Fruit fly (Drosophila melanogaster): ENCODE measurements around the gene CG13766.

- no peak for TF ChIP-seq pan (optimal IDR thresholded peaks at IDR 0.05)
- no peak for TF ChIP-seq psq (optimal IDR thresholded peaks at IDR 0.05)
- no peak for TF ChIP-seq usp (GFP tag; optimal IDR thresholded peaks at IDR 0.05)
- no peak for TF ChIP-seq CG8478 (optimal IDR thresholded peaks at IDR 0.05)
- no peak for TF ChIP-seq EcR (GFP tag; optimal IDR thresholded peaks at IDR 0.05)
- TF ChIP-seq Dll (optimal IDR thresholded peaks at IDR 0.05): no peak
Measured at dm6 chr2L:6611374-6612005, 45.5 kb upstream of the CG13766 start.
